Worm (Caenorhabditis elegans) whole organism, L3 larva: ENCODE results near the gene F57B7.2.
A peak's percentile ranks its signal among the peaks of the same experiment; 100 is the strongest.

Experiments
- R02D3.7 ChIP-seq: fragments of 150-350 bp; optimal IDR thresholded peaks from 2 replicates; lab custom pipeline; 2014; ENCODE audit warnings: missing biosample characterization, missing genetic modification characterization
- ama-1 ChIP-seq: fragments of 150-350 bp; optimal IDR thresholded peaks from 2 replicates; lab custom pipeline; 2018
- ceh-16 ChIP-seq: sonication (generic microtip); optimal IDR thresholded peaks from 2 replicates; lab custom pipeline; 2017; ENCODE audit warnings: missing biosample characterization, missing genetic modification characterization
- ceh-28 ChIP-seq: fragments of 150-350 bp; optimal IDR thresholded peaks from 2 replicates; lab custom pipeline; 2014; ENCODE audit warnings: missing biosample characterization, missing genetic modification reagents, missing genetic modification characterization
- ceh-9 ChIP-seq: sonication (generic microtip); optimal IDR thresholded peaks from 2 replicates; lab custom pipeline; 2018; ENCODE audit warnings: missing biosample characterization, missing genetic modification characterization
- daf-12 ChIP-seq: fragments of 150-350 bp; optimal IDR thresholded peaks from 2 replicates; lab custom pipeline; 2014; ENCODE audit warnings: missing biosample characterization, missing genetic modification reagents, missing genetic modification characterization
- egl-27 ChIP-seq: sonication (generic microtip); optimal IDR thresholded peaks from 4 replicates; lab custom pipeline; 2017; ENCODE audit warnings: missing biosample characterization, missing genetic modification reagents, missing genetic modification characterization
- elt-1 ChIP-seq: fragments of 150-350 bp; optimal IDR thresholded peaks from 2 replicates; lab custom pipeline; 2014; ENCODE audit warnings: missing biosample characterization, missing genetic modification characterization
- elt-2 ChIP-seq: sonication (generic microtip); optimal IDR thresholded peaks from 2 replicates; lab custom pipeline; 2016; ENCODE audit warnings: missing genetic modification reagents, mild to moderate bottlenecking, missing genetic modification characterization, missing compliant biosample characterization
- elt-3 ChIP-seq, 3 experiments: fragments of 150-350 bp in 1 of 3; sonication (generic microtip) in 2 of 3; optimal IDR thresholded peaks; 2 replicates in 2 of 3; 4 replicates in 1 of 3; lab custom pipeline; 2014 to 2017; ENCODE audit warnings: missing biosample characterization in 3 of 3, missing genetic modification characterization in 3 of 3
- eor-1 ChIP-seq, 2 experiments: fragments of 150-350 bp; optimal IDR thresholded peaks; 2 replicates each; lab custom pipeline; 2014 to 2018; ENCODE audit warnings: missing biosample characterization in 2 of 2, missing genetic modification characterization in 2 of 2
- fkh-10 ChIP-seq: sonication (generic microtip); optimal IDR thresholded peaks from 2 replicates; lab custom pipeline; 2017; ENCODE audit warnings: missing biosample characterization, missing genetic modification reagents, missing genetic modification characterization
- fkh-2 ChIP-seq: fragments of 150-350 bp; optimal IDR thresholded peaks from 2 replicates; lab custom pipeline; 2014; ENCODE audit warnings: missing biosample characterization, missing genetic modification reagents, missing genetic modification characterization
- fos-1 ChIP-seq: fragments of 150-350 bp; optimal IDR thresholded peaks from 2 replicates; lab custom pipeline; 2014; ENCODE audit warnings: missing biosample characterization, missing genetic modification characterization
- hmg-11 ChIP-seq: sonication (generic microtip); optimal IDR thresholded peaks from 2 replicates; lab custom pipeline; 2016; ENCODE audit warnings: missing genetic modification characterization, missing compliant biosample characterization
- jun-1 ChIP-seq: fragments of 150-350 bp; optimal IDR thresholded peaks from 2 replicates; lab custom pipeline; 2014; ENCODE audit warnings: missing biosample characterization, missing genetic modification reagents, missing genetic modification characterization
- lin-15B ChIP-seq: fragments of 150-350 bp; optimal IDR thresholded peaks from 2 replicates; lab custom pipeline; 2014; ENCODE audit warnings: missing biosample characterization, missing genetic modification characterization
- lin-39 ChIP-seq: fragments of 150-350 bp; optimal IDR thresholded peaks from 2 replicates; lab custom pipeline; 2018; ENCODE audit warnings: missing biosample characterization, missing genetic modification reagents, missing genetic modification characterization
- lsy-12 ChIP-seq: sonication (generic microtip); optimal IDR thresholded peaks from 2 replicates; lab custom pipeline; 2016; ENCODE audit warnings: mild to moderate bottlenecking, missing genetic modification characterization, missing compliant biosample characterization
- mdl-1 ChIP-seq: fragments of 150-350 bp; optimal IDR thresholded peaks from 2 replicates; lab custom pipeline; 2014; ENCODE audit warnings: missing biosample characterization, missing genetic modification characterization
- mml-1 ChIP-seq: fragments of 150-350 bp; sonication (generic microtip); optimal IDR thresholded peaks from 3 replicates; lab custom pipeline; 2014; ENCODE audit warnings: missing biosample characterization, missing genetic modification characterization
- nhr-23 ChIP-seq: fragments of 150-350 bp; optimal IDR thresholded peaks from 2 replicates; lab custom pipeline; 2014; ENCODE audit warnings: missing biosample characterization, missing genetic modification reagents, missing genetic modification characterization
- nhr-237 ChIP-seq: fragments of 150-350 bp; optimal IDR thresholded peaks from 2 replicates; lab custom pipeline; 2014; ENCODE audit warnings: missing biosample characterization, missing genetic modification characterization
- nhr-28 ChIP-seq: fragments of 150-350 bp; optimal IDR thresholded peaks from 2 replicates; lab custom pipeline; 2014; ENCODE audit warnings: missing biosample characterization, missing genetic modification characterization
- nhr-43 ChIP-seq: sonication (generic microtip); optimal IDR thresholded peaks from 2 replicates; lab custom pipeline; 2016; ENCODE audit warnings: mild to moderate bottlenecking, missing genetic modification characterization, missing compliant biosample characterization; ENCODE audit not compliant: poor library complexity, severe bottlenecking
- nhr-67 ChIP-seq: fragments of 150-350 bp; optimal IDR thresholded peaks from 2 replicates; lab custom pipeline; 2014; ENCODE audit warnings: missing biosample characterization, missing genetic modification characterization
- nhr-76 ChIP-seq: fragments of 150-350 bp; sonication (generic microtip); optimal IDR thresholded peaks from 5 replicates; lab custom pipeline; 2014; ENCODE audit warnings: missing biosample characterization, missing genetic modification characterization
- nhr-77 ChIP-seq: fragments of 150-350 bp; optimal IDR thresholded peaks from 2 replicates; lab custom pipeline; 2014; ENCODE audit warnings: missing biosample characterization, missing genetic modification characterization
- pqm-1 ChIP-seq: fragments of 150-350 bp; optimal IDR thresholded peaks from 2 replicates; lab custom pipeline; 2017; ENCODE audit warnings: missing biosample characterization, missing genetic modification characterization, inconsistent platforms
- skn-1 ChIP-seq: fragments of 150-350 bp; optimal IDR thresholded peaks from 2 replicates; lab custom pipeline; 2014; ENCODE audit warnings: missing biosample characterization, missing genetic modification characterization
- snpc-4 ChIP-seq: fragments of 150-350 bp; optimal IDR thresholded peaks from 2 replicates; lab custom pipeline; 2014; ENCODE audit warnings: missing biosample characterization, missing genetic modification characterization
- tbx-2 ChIP-seq: sonication (generic microtip); optimal IDR thresholded peaks from 2 replicates; lab custom pipeline; 2016; ENCODE audit warnings: mild to moderate bottlenecking, missing genetic modification characterization, missing compliant biosample characterization
- unc-39 ChIP-seq: sonication (generic microtip); optimal IDR thresholded peaks from 4 replicates; lab custom pipeline; 2017; ENCODE audit warnings: missing biosample characterization, missing genetic modification characterization
- unc-62 ChIP-seq: fragments of 150-350 bp; sonication (generic microtip); optimal IDR thresholded peaks from 4 replicates; lab custom pipeline; 2014; ENCODE audit warnings: missing biosample characterization, missing genetic modification reagents, missing genetic modification characterization

F57B7.2 gene

DNA sequence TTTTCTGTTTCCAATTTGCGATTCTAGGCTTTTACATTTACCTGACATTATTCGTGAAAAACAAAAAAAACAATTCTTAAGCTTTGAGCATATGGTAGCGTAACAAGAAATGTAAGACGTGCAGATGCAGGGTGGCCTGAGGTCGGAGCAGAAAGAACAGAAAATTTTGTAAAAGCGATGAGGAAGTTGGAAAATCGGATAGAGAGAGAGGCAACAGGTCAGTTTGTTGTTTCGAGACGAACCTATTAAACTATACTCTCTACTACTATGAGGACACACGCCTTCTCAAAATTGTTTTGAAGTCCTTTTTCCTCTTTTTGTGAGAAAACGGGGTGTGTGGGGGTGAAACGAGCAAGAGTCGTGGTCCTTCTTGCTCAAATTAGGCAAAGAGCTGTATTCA lies 21.8 kb downstream of the F57B7.2 start, which contains the start of gene des-2:
TSS of gene des-2 (minus strand) at position 101 of the 400 bp plus-strand sequence.
- TF ChIP-seq nhr-28 (tag; lab: Kevin White, UChicago) (no peak), nhr-237 (tag; lab: Kevin White, UChicago) (no peak), egl-27 (tag; lab: Kevin White, UChicago) (no peak), lin-39 (tag; lab: Kevin White, UChicago) (no peak), ama-1 (lab: Kevin White, UChicago) (no peak), mdl-1 (tag; lab: Kevin White, UChicago) (no peak), nhr-67 (tag; lab: Kevin White, UChicago) (no peak), fos-1 (tag; lab: Kevin White, UChicago) (no peak), unc-39 (tag; lab: Kevin White, UChicago) (no peak), jun-1 (tag; lab: Kevin White, UChicago) (no peak)

DNA sequence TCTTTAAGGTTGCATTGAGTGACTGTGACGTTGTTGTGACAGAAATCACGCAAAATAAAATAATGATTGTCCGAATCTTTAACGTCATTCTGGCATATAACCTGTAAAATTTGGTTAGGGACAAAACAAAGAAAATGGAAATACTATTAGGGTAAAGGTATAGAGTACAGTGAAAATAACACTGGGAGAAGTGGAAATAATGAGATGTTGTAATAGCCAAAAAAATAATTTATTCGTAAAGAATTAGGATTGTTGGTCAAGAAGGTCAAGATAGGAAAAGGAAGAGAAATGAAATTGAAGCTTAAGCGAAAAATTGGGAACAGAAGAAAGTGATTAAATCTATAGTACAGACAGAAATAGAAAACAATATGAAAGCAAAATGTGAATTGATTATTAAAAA lies 28.3 kb downstream of the F57B7.2 start, which contains the start of gene deg-3:
TSS of gene deg-3 (minus strand) at position 101 of the 400 bp plus-strand sequence.
- no peak for TF ChIP-seq jun-1 (tag; lab: Kevin White, UChicago)
- TF ChIP-seq ceh-16 (tag; lab: Kevin White, UChicago): no peak
- no peak for TF ChIP-seq fos-1 (tag; lab: Kevin White, UChicago)
- TF ChIP-seq tbx-2: no peak
- TF ChIP-seq snpc-4 (tag; lab: Kevin White, UChicago): no peak
- no peak for TF ChIP-seq ceh-28 (tag; lab: Kevin White, UChicago)
- TF ChIP-seq lin-15B: no peak
- no peak for TF ChIP-seq elt-3 (tag; optimal IDR thresholded peaks at IDR 0.05; lab: Kevin White, UChicago)
- no peak for TF ChIP-seq nhr-43 (tag; lab: Kevin White, UChicago)
- no peak for TF ChIP-seq mdl-1 (tag; lab: Kevin White, UChicago)
- no peak for TF ChIP-seq lin-39 (tag; lab: Kevin White, UChicago)
- TF ChIP-seq daf-12 (tag; lab: Kevin White, UChicago): no peak
- no peak for TF ChIP-seq pqm-1 (tag; lab: Kevin White, UChicago)
- TF ChIP-seq elt-1: no peak
- no peak for TF ChIP-seq eor-1 (tag; optimal IDR thresholded peaks at IDR 0.05; lab: Kevin White, UChicago)
- no peak for TF ChIP-seq fkh-10
- TF ChIP-seq R02D3.7 (tag; lab: Kevin White, UChicago): no peak
- no peak for TF ChIP-seq ceh-9 (tag; lab: Kevin White, UChicago)
- no peak for TF ChIP-seq skn-1 (tag; lab: Kevin White, UChicago)
- no peak for TF ChIP-seq mml-1 (tag; lab: Kevin White, UChicago)

DNA sequence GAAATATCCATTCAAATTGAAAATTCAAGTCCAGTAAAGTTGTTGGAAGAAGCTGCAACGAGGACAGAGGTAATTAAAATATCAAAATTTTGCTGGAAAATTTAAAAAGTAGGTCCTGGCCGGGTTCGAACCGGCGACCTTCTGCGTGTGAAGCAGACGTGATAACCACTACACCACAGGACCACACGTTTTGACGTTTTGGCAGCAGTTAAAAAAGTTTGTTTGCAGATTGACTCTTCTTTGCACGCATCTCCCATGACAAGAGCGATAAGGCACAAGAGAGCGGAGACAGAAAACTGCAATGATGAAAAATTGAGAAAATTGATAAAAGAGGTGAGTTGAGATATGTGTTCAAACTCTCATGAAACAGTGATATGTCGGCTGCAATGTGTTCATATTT lies 31.3 kb downstream of the F57B7.2 start:
- TF ChIP-seq unc-62 (GFP tag; lab: Kevin White, UChicago): no peak
- peak; percentile 58 for TF ChIP-seq jun-1 (tag; lab: Kevin White, UChicago)
- no peak for TF ChIP-seq nhr-77
- TF ChIP-seq elt-2: peak; percentile 79
- peak; percentile 60 for TF ChIP-seq pqm-1 (tag; lab: Kevin White, UChicago)
- peak; percentile 2 for TF ChIP-seq lsy-12 (tag; lab: Kevin White, UChicago)
- TF ChIP-seq snpc-4 (tag; lab: Kevin White, UChicago): peak; percentile 14

DNA sequence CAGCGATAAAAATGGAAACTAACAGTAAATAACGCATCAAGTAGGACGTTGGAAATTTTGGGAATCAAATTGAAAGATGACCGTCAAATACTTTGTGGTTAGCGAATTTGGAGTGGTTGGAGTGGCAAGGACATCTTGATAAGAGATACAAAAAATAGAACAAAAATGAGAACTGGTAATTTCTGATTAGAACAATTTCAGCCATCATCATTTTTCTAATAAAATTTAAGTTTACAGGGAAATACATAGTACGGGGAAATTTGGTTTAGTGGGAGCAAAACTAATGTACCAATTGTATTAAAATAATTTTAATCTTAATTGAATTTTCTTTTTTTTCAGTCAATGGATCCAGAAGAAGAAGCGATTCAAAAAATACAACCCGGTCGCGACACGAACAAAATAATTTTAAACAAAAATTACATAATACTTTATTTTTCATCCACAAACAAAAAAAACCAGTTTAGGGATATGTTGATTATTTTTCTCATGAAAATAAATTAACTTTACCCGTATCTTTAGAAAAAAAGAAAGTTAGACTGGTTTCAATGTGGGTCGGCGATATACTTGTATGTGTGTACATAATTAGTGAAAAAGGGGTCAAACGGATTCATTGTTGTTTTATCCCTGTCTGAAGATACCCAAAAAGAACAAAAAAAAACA lies 32.4 kb downstream of the F57B7.2 start, which contains the start of the genes K03B8.8 and grl-3:
TSS of gene K03B8.8 (minus strand) at position 101 of the 660 bp plus-strand sequence.
TSS of gene grl-3 (plus strand) at position 610 of the 660 bp plus-strand sequence.
- TF ChIP-seq ceh-16 (tag; lab: Kevin White, UChicago) (no peak), nhr-43 (tag; lab: Kevin White, UChicago) (no peak), fkh-2 (tag; lab: Kevin White, UChicago) (no peak), nhr-76 (tag; lab: Kevin White, UChicago) (no peak), fos-1 (tag; lab: Kevin White, UChicago) (no peak), jun-1 (tag; lab: Kevin White, UChicago) (no peak), pqm-1 (tag; lab: Kevin White, UChicago) (no peak), hmg-11 (no peak), eor-1 (tag; optimal IDR thresholded peaks at IDR 0.05; lab: Kevin White, UChicago) (no peak), nhr-23 (tag; lab: Kevin White, UChicago) (no peak), nhr-237 (tag; lab: Kevin White, UChicago) (no peak), nhr-67 (tag; lab: Kevin White, UChicago) (no peak), snpc-4 (tag; lab: Kevin White, UChicago) (no peak), tbx-2 (no peak)
